Fruit fly (Drosophila melanogaster): ENCODE measurements around the gene SMC3.

The SMC3 gene

DNA sequence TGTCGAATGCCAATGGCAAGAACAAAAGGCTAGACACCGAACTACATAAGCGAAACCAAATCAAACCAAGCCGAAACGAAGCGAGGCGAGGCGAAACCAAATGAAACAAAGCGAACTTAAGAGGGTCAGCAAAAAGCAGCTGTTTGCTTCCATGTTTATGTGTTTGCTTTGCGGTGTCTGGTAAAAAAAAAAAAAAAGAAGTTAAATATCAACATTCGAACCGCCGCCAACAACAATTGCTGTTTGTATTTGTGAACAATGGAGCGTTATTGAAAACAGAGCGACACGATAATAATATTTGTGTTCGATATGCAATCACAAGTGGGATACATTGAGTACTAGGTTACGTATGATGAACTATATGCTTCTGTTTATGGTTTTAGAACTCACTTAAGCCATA is 19.6 kb downstream of the SMC3 start:
- TF ChIP-seq ss (GFP tag; optimal IDR thresholded peaks at IDR 0.05) (peak in 1 of 2 experiments; percentile 61), cyc (GFP tag; optimal IDR thresholded peaks at IDR 0.05) (no peak), spab (GFP tag; optimal IDR thresholded peaks at IDR 0.05) (no peak), Eip93F (GFP tag; optimal IDR thresholded peaks at IDR 0.05) (no peak), CG10631 (GFP tag; optimal IDR thresholded peaks at IDR 0.05) (peak; percentile 7), CG6276 (GFP tag; optimal IDR thresholded peaks at IDR 0.05) (no peak), CG6808 (GFP tag; optimal IDR thresholded peaks at IDR 0.05) (peak; percentile 27), eg (GFP tag; IDR thresholded peaks at IDR 0.05) (no peak), CG11762 (GFP tag; optimal IDR thresholded peaks at IDR 0.05; ENCODE audit: insufficient read depth) (no peak), CG6163 (GFP tag; IDR thresholded peaks at IDR 0.05) (peak; percentile 61), achi (GFP tag; optimal IDR thresholded peaks at IDR 0.05) (no peak), svp (GFP tag) (no peak), fkh (GFP tag; optimal IDR thresholded peaks at IDR 0.05) (peak; percentile 78), CG31627 (GFP tag; optimal IDR thresholded peaks at IDR 0.05) (no peak), Sox14 (GFP tag; optimal IDR thresholded peaks at IDR 0.05) (no peak), Ets21C (GFP tag; optimal IDR thresholded peaks at IDR 0.05) (no peak), dsx (GFP tag; optimal IDR thresholded peaks at IDR 0.05; ENCODE audit: poor library complexity, severe bottlenecking) (no peak), CG7368 (GFP tag; optimal IDR thresholded peaks at IDR 0.05) (peak; percentile 28), Gug (GFP tag; IDR thresholded peaks at IDR 0.05) (no peak), CG6854 (GFP tag; optimal IDR thresholded peaks at IDR 0.05) (peak; percentile 10), Hr4 (GFP tag; optimal IDR thresholded peaks at IDR 0.05) (no peak), vri (GFP tag; optimal IDR thresholded peaks at IDR 0.05) (peak; percentile 39), CG1621 (tag; optimal IDR thresholded peaks at IDR 0.05) (no peak), Met (GFP tag; optimal IDR thresholded peaks at IDR 0.05) (peak; percentile 9), CG8119 (GFP tag; IDR thresholded peaks at IDR 0.05) (no peak), CG4318 (GFP tag; optimal IDR thresholded peaks at IDR 0.05) (no peak), acj6 (GFP tag; optimal IDR thresholded peaks at IDR 0.05) (no peak), Sox15 (GFP tag; optimal IDR thresholded peaks at IDR 0.05) (no peak), net (GFP tag; optimal IDR thresholded peaks at IDR 0.05) (peak; percentile 8), Hr39 (GFP tag; optimal IDR thresholded peaks at IDR 0.05) (no peak), CG8632 (GFP tag; optimal IDR thresholded peaks at IDR 0.05) (no peak), esn (GFP tag; optimal IDR thresholded peaks at IDR 0.05) (peak; percentile 31), CG3919 (GFP tag; optimal IDR thresholded peaks at IDR 0.05) (peak; percentile 4), topi (GFP tag; optimal IDR thresholded peaks at IDR 0.05) (no peak), CG9139 (GFP tag; optimal IDR thresholded peaks at IDR 0.05) (no peak), CG3032 (tag; optimal IDR thresholded peaks at IDR 0.05) (peak; percentile 30), CG32006 (GFP tag; optimal IDR thresholded peaks at IDR 0.05) (no peak), CG10669 (GFP tag; optimal IDR thresholded peaks at IDR 0.05) (peak; percentile 30), Eip75B (GFP tag; optimal IDR thresholded peaks at IDR 0.05) (peak; percentile 49), Ets96B (tag; optimal IDR thresholded peaks at IDR 0.05) (no peak), fd59A (GFP tag; optimal IDR thresholded peaks at IDR 0.05) (peak; percentile 17), salr (GFP tag; optimal IDR thresholded peaks at IDR 0.05) (no peak), dac (GFP tag; optimal IDR thresholded peaks at IDR 0.05) (no peak), OdsH (GFP tag; optimal IDR thresholded peaks at IDR 0.05) (no peak), CG6792 (GFP tag; optimal IDR thresholded peaks at IDR 0.05) (peak; percentile 55), CG16779 (tag; optimal IDR thresholded peaks at IDR 0.05) (peak; percentile 13), Sox102F (GFP tag; optimal IDR thresholded peaks at IDR 0.05) (peak; percentile 19), CG34406 (GFP tag; optimal IDR thresholded peaks at IDR 0.05) (peak; percentile 13), Eip78C (GFP tag) (peak; percentile 75)

Measured in whole organism, prepupa.